Fruit fly (Drosophila melanogaster) whole organism, embryonic: ENCODE data around the gene Dhc62B.

Experiments used
- BEAF-32 ChIP-seq: fragments of 200-800 bp; sonication (Bioruptor generic); optimal IDR thresholded peaks from 3 replicates; lab custom pipeline; 2017; ENCODE audit warnings: missing biosample characterization, missing genetic modification characterization, mild to moderate bottlenecking, moderate library complexity, missing genetic modification reagents
- CG11398 ChIP-seq: fragments of 200-800 bp; sonication (Bioruptor generic); optimal IDR thresholded peaks from 2 replicates; lab custom pipeline; 2016; ENCODE audit warnings: missing biosample characterization, missing genetic modification characterization
- CG11504 ChIP-seq: fragments of 200-800 bp; sonication (Bioruptor generic); optimal IDR thresholded peaks from 3 replicates; lab custom pipeline; 2019; ENCODE audit warnings: missing biosample characterization, mild to moderate bottlenecking, missing genetic modification characterization, moderate library complexity
- CG12236 ChIP-seq: fragments of 200-800 bp; sonication (Bioruptor generic); optimal IDR thresholded peaks from 2 replicates; lab custom pipeline; 2016; ENCODE audit warnings: missing biosample characterization, missing genetic modification characterization
- CG12299 ChIP-seq: fragments of 200-800 bp; sonication (Bioruptor generic); optimal IDR thresholded peaks from 2 replicates; lab custom pipeline; 2018; ENCODE audit warnings: missing biosample characterization, mild to moderate bottlenecking, missing genetic modification characterization
- CG12391 ChIP-seq: fragments of 200-800 bp; sonication (Bioruptor generic); optimal IDR thresholded peaks from 3 replicates; lab custom pipeline; 2018; ENCODE audit warnings: missing biosample characterization, mild to moderate bottlenecking, missing genetic modification characterization, moderate library complexity
- CG14710 ChIP-seq: fragments of 200-800 bp; sonication (Bioruptor generic); optimal IDR thresholded peaks from 3 replicates; lab custom pipeline; 2019; ENCODE audit warnings: missing biosample characterization, mild to moderate bottlenecking, missing genetic modification characterization, moderate library complexity
- CG15011 ChIP-seq: fragments of 200-800 bp; sonication (Bioruptor generic); optimal IDR thresholded peaks from 3 replicates; lab custom pipeline; 2018; ENCODE audit warnings: missing biosample characterization, mild to moderate bottlenecking, missing genetic modification characterization
- CG16779 ChIP-seq: fragments of 200-800 bp; sonication (Bioruptor generic); IDR thresholded peaks from 2 replicates; pipeline ENCODE4 v1.3.6; 2022; ENCODE audit warnings: missing biosample characterization, missing genetic modification characterization
- CG18262 ChIP-seq: fragments of 200-800 bp; optimal IDR thresholded peaks from 3 replicates; lab custom pipeline; 2019; ENCODE audit warnings: missing biosample characterization, mild to moderate bottlenecking, missing genetic modification characterization, moderate library complexity
- CG30020 ChIP-seq: fragments of 200-800 bp; optimal IDR thresholded peaks from 2 replicates; lab custom pipeline; 2019; ENCODE audit warnings: missing biosample characterization, mild to moderate bottlenecking, missing genetic modification characterization, moderate library complexity
- CG31441 ChIP-seq: fragments of 200-800 bp; sonication (Bioruptor generic); IDR thresholded peaks from 2 replicates; pipeline ENCODE4 v1.3.6; 2022; ENCODE audit warnings: missing biosample characterization, missing genetic modification characterization
- CG34224 ChIP-seq: fragments of 200-800 bp; sonication (Bioruptor generic); IDR thresholded peaks from 3 replicates; pipeline ENCODE4 v1.3.6; 2022; ENCODE audit warnings: missing biosample characterization, missing genetic modification characterization; ENCODE audit not compliant: partially characterized antibody
- CG4404 ChIP-seq: fragments of 200-800 bp; sonication (Bioruptor generic); IDR thresholded peaks from 2 replicates; pipeline ENCODE4 v1.3.6; 2022; ENCODE audit warnings: missing biosample characterization, missing genetic modification characterization
- CG4617 ChIP-seq: fragments of 200-800 bp; sonication (Bioruptor generic); optimal IDR thresholded peaks from 3 replicates; lab custom pipeline; 2016; ENCODE audit warnings: missing biosample characterization, missing genetic modification characterization, borderline replicate concordance
- CG4854 ChIP-seq: fragments of 200-800 bp; sonication (Bioruptor generic); optimal IDR thresholded peaks from 2 replicates; lab custom pipeline; 2016; ENCODE audit warnings: missing biosample characterization, missing genetic modification characterization, inconsistent platforms
- CG8765 ChIP-seq: fragments of 200-800 bp; sonication (Bioruptor generic); IDR thresholded peaks from 2 replicates; pipeline ENCODE4 v1.3.6; 2022; ENCODE audit warnings: missing biosample characterization, missing genetic modification characterization
- CG9817 ChIP-seq: fragments of 200-800 bp; sonication (Bioruptor generic); optimal IDR thresholded peaks from 2 replicates; lab custom pipeline; 2018; ENCODE audit warnings: missing biosample characterization, mild to moderate bottlenecking, missing genetic modification characterization, moderate library complexity
- Dfd ChIP-seq, 2 experiments: fragments of >200 bp; optimal IDR thresholded peaks; 2 replicates each; lab custom pipeline; 2017; ENCODE audit warnings: missing biosample characterization in 2 of 2, missing genetic modification characterization in 2 of 2
- Dll ChIP-seq: fragments of 200-800 bp; sonication (Bioruptor generic); IDR thresholded peaks from 4 replicates; pipeline ENCODE4 v1.3.6; 2022; ENCODE audit warnings: missing biosample characterization, missing genetic modification characterization; ENCODE audit not compliant: partially characterized antibody
- Drgx ChIP-seq: fragments of 200-800 bp; sonication (Bioruptor generic); IDR thresholded peaks from 2 replicates; pipeline ENCODE4 v1.3.6; 2022; ENCODE audit warnings: missing biosample characterization, missing genetic modification characterization
- Elba2 ChIP-seq: fragments of 200-800 bp; sonication (Bioruptor generic); optimal IDR thresholded peaks from 3 replicates; lab custom pipeline; 2016; ENCODE audit warnings: missing biosample characterization, missing genetic modification characterization
- Ets65A ChIP-seq: fragments of 200-800 bp; sonication (Bioruptor generic); peaks from one replicate; lab custom pipeline; 2016; ENCODE audit warnings: missing biosample characterization, missing genetic modification characterization
- HmgD ChIP-seq: fragments of 200-800 bp; sonication (Bioruptor generic); optimal IDR thresholded peaks from 3 replicates; lab custom pipeline; 2016; ENCODE audit warnings: missing biosample characterization, missing genetic modification characterization
- Hmr ChIP-seq: fragments of 200-800 bp; sonication (Bioruptor generic); optimal IDR thresholded peaks from 3 replicates; lab custom pipeline; 2017; ENCODE audit warnings: mild to moderate bottlenecking, missing biosample characterization, missing genetic modification reagents, missing genetic modification characterization
- Mad ChIP-seq: fragments of 200-800 bp; sonication (Bioruptor generic); optimal IDR thresholded peaks from 2 replicates; lab custom pipeline; 2016; ENCODE audit warnings: missing biosample characterization, missing genetic modification characterization
- Med ChIP-seq: fragments of 200-800 bp; sonication (Bioruptor generic); peaks from one replicate; lab custom pipeline; 2016; ENCODE audit warnings: missing biosample characterization, missing genetic modification characterization, mild to moderate bottlenecking, inconsistent platforms, moderate library complexity
- Meics ChIP-seq: fragments of 200-800 bp; sonication (Bioruptor generic); optimal IDR thresholded peaks from 2 replicates; lab custom pipeline; 2017; ENCODE audit warnings: missing biosample characterization, mild to moderate bottlenecking, missing genetic modification characterization
- Mrtf ChIP-seq: fragments of 200-800 bp; sonication (Bioruptor generic); IDR thresholded peaks from 3 replicates; pipeline ENCODE4 v1.3.6; 2022; ENCODE audit warnings: missing biosample characterization, missing genetic modification characterization
- NC2β ChIP-seq: fragments of 200-800 bp; sonication (Bioruptor generic); optimal IDR thresholded peaks from 2 replicates; lab custom pipeline; 2016; ENCODE audit warnings: missing biosample characterization, missing genetic modification characterization
- Ptx1 ChIP-seq: fragments of 200-800 bp; sonication (Bioruptor generic); IDR thresholded peaks from 2 replicates; pipeline ENCODE4 v1.3.6; 2022; ENCODE audit warnings: missing biosample characterization, missing genetic modification characterization
- Sry-β ChIP-seq: fragments of 200-800 bp; sonication (Bioruptor generic); optimal IDR thresholded peaks from 2 replicates; lab custom pipeline; 2018; ENCODE audit warnings: missing biosample characterization, mild to moderate bottlenecking, missing genetic modification characterization, moderate library complexity
- Xrp1 ChIP-seq: fragments of 200-800 bp; sonication (Bioruptor generic); IDR thresholded peaks from 2 replicates; pipeline ENCODE4 v1.3.6; 2022; ENCODE audit warnings: missing biosample characterization, missing genetic modification characterization
- ab ChIP-seq: fragments of 200-800 bp; sonication (Bioruptor generic); optimal IDR thresholded peaks from 2 replicates; lab custom pipeline; 2016; ENCODE audit warnings: missing biosample characterization, missing genetic modification characterization
- al ChIP-seq: fragments of 200-800 bp; sonication (Bioruptor generic); IDR thresholded peaks from 2 replicates; pipeline ENCODE4 v1.3.6; 2022; ENCODE audit warnings: missing biosample characterization, missing genetic modification characterization
- ci ChIP-seq: fragments of 200-800 bp; sonication (Bioruptor generic); IDR thresholded peaks from 3 replicates; pipeline ENCODE4 v1.3.6; 2022; ENCODE audit warnings: missing biosample characterization, missing genetic modification characterization
- dan ChIP-seq: fragments of 200-800 bp; sonication (Bioruptor generic); IDR thresholded peaks from 2 replicates; pipeline ENCODE4 v1.3.6; 2022; ENCODE audit warnings: missing biosample characterization, missing genetic modification characterization
- disco-r ChIP-seq: fragments of 200-800 bp; sonication (Bioruptor generic); optimal IDR thresholded peaks from 2 replicates; lab custom pipeline; 2016; ENCODE audit warnings: missing biosample characterization, missing genetic modification characterization
- gce ChIP-seq: fragments of 200-800 bp; sonication (Bioruptor generic); IDR thresholded peaks from 3 replicates; pipeline ENCODE4 v1.3.6; 2022; ENCODE audit warnings: missing biosample characterization, missing genetic modification characterization
- jigr1 ChIP-seq: fragments of 200-800 bp; sonication (Bioruptor generic); IDR thresholded peaks from 3 replicates; pipeline ENCODE4 v1.3.6; 2022; ENCODE audit warnings: missing biosample characterization, missing genetic modification characterization
- kah ChIP-seq: fragments of 200-800 bp; sonication (Bioruptor generic); optimal IDR thresholded peaks from 2 replicates; lab custom pipeline; 2018; ENCODE audit warnings: missing biosample characterization, mild to moderate bottlenecking, missing genetic modification characterization
- lbe ChIP-seq: fragments of 200-800 bp; sonication (Bioruptor generic); optimal IDR thresholded peaks from 2 replicates; lab custom pipeline; 2016; ENCODE audit warnings: missing biosample characterization, mild to moderate bottlenecking, missing genetic modification characterization
- mirr ChIP-seq: fragments of 200-800 bp; sonication (Bioruptor generic); optimal IDR thresholded peaks from 3 replicates; lab custom pipeline; 2018; ENCODE audit warnings: missing biosample characterization, mild to moderate bottlenecking, missing genetic modification characterization
- nmo ChIP-seq: fragments of 200-800 bp; sonication (Bioruptor generic); optimal IDR thresholded peaks from 2 replicates; lab custom pipeline; 2018; ENCODE audit warnings: missing biosample characterization, mild to moderate bottlenecking, missing genetic modification characterization, moderate library complexity
- salm ChIP-seq: fragments of 200-800 bp; sonication (Bioruptor generic); optimal IDR thresholded peaks from 2 replicates; lab custom pipeline; 2018; ENCODE audit warnings: missing biosample characterization, mild to moderate bottlenecking, missing genetic modification characterization
- seq ChIP-seq: fragments of 200-800 bp; sonication (Bioruptor generic); IDR thresholded peaks from 2 replicates; pipeline ENCODE4 v1.3.6; 2022; ENCODE audit warnings: missing biosample characterization, missing genetic modification characterization
- sr ChIP-seq: fragments of 200-800 bp; sonication (Bioruptor generic); IDR thresholded peaks from 3 replicates; pipeline ENCODE4 v1.3.6; 2022; ENCODE audit warnings: missing biosample characterization, missing genetic modification characterization
- tin ChIP-seq: fragments of 200-800 bp; sonication (Bioruptor generic); optimal IDR thresholded peaks from 3 replicates; lab custom pipeline; 2016; ENCODE audit warnings: missing biosample characterization, missing genetic modification characterization
- trh ChIP-seq: fragments of 200-800 bp; sonication (Bioruptor generic); optimal IDR thresholded peaks from 2 replicates; lab custom pipeline; 2016; ENCODE audit warnings: missing biosample characterization, missing genetic modification characterization
- zen ChIP-seq: fragments of 200-800 bp; sonication (Bioruptor generic); optimal IDR thresholded peaks from 3 replicates; lab custom pipeline; 2018; ENCODE audit warnings: missing biosample characterization, mild to moderate bottlenecking, missing genetic modification characterization, moderate library complexity

Dhc62B gene

DNA sequence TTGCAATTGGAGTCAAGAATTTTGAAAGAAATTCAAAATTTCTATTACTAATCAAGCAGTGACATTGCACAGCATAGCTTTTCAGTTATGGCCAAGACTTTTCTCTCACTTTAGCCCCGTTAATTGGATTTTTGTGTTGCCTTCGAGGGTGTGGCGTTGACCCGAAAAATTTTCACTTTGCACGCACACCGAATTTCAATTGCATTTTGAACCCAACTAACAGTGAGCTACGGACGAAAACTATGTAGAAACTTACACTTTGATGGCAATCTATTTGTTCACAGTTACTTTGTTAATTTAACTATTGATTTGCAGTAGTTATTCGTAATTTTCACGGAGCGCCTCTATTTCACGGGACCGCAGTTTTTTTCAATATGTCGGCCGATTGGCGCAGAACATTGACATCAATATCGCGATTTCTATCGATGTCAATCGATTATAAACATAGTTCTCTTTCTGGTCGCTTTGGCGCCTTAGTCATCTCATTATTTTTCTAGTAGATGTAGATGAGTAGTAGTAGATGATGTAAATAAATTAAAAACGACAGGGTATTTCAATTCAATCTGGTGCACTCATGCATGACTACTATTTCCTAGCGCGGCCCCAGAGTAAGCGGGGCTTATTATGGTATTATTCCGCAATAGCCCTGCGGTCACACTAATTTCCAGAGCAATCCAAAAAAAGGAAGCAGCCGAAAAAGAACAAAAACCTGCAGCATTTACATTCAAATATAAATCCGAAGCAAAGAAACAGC, 23.6 kb upstream of the Dhc62B start, which contains the start of the genes alpha-Spec, dlt and Cdc37 (continued):
- TF ChIP-seq zen (tag; lab: Kevin White, UChicago), result peak; percentile 5
- peak; percentile 91 for TF ChIP-seq Med
- peak; percentile 20 for TF ChIP-seq CG4854 (GFP tag; lab: Kevin White, UChicago)
- TF ChIP-seq CG4404 (GFP tag; lab: Robert Waterston, UW), result no peak
- no peak for TF ChIP-seq lbe (GFP tag; lab: Kevin White, UChicago)
- TF ChIP-seq tin (GFP tag; lab: Kevin White, UChicago), result no peak
- TF ChIP-seq jigr1 (GFP tag; lab: Robert Waterston, UW), result no peak
- no peak for TF ChIP-seq CG8765 (GFP tag; lab: Robert Waterston, UW)
- TF ChIP-seq CG34224, result peak; percentile 73; the same call in 2 of the 3 replicates
- TF ChIP-seq kah (GFP tag; lab: Kevin White, UChicago), result no peak
- no peak for TF ChIP-seq Mrtf
- TF ChIP-seq ci (GFP tag; lab: Robert Waterston, UW), result no peak
- no peak for TF ChIP-seq Sry-β (GFP tag; lab: Kevin White, UChicago)
- TF ChIP-seq dan (GFP tag; lab: Robert Waterston, UW), result no peak
- TF ChIP-seq CG12391, result peak; percentile 44
- TF ChIP-seq CG12236 (GFP tag; lab: Kevin White, UChicago), result no peak
- TF ChIP-seq CG9817 (tag; lab: Kevin White, UChicago), result no peak
- TF ChIP-seq mirr, result no peak
- peak; percentile 54 for TF ChIP-seq nmo (GFP tag; lab: Kevin White, UChicago)
- no peak for TF ChIP-seq sr (GFP tag; lab: Robert Waterston, UW)
- TF ChIP-seq ab (GFP tag; lab: Kevin White, UChicago), result no peak
- TF ChIP-seq Elba2 (GFP tag; lab: Kevin White, UChicago), result no peak
- TF ChIP-seq HmgD, result peak; percentile 38
- TF ChIP-seq seq, result peak; percentile 51; the same call in 1 of the 2 replicates
- no peak for TF ChIP-seq Mad
- no peak for TF ChIP-seq salm (tag; lab: Kevin White, UChicago)
- TF ChIP-seq CG4617, result peak; percentile 78
- TF ChIP-seq Xrp1, result 0 out of 2 replicates have a peak, but pooled peaks have one; percentile 9
- TF ChIP-seq CG14710, result peak; percentile 78
- no peak for TF ChIP-seq Meics (GFP tag; lab: Kevin White, UChicago)
- TF ChIP-seq Hmr (GFP tag; lab: Kevin White, UChicago), result no peak
- no peak for TF ChIP-seq al (GFP tag; lab: Robert Waterston, UW)
- peak; percentile 86 for TF ChIP-seq BEAF-32
- no peak for TF ChIP-seq trh (GFP tag; lab: Kevin White, UChicago)
- TF ChIP-seq Drgx, result no peak
- TF ChIP-seq CG30020 (tag; lab: Kevin White, UChicago), result peak; percentile 31
- no peak for TF ChIP-seq CG12299
- peak; percentile 43 for TF ChIP-seq CG18262 (tag; lab: Kevin White, UChicago)
- TF ChIP-seq NC2β (GFP tag; lab: Kevin White, UChicago), result peak; percentile 37
- TF ChIP-seq CG11504 (tag; lab: Kevin White, UChicago), result no peak
- no peak for TF ChIP-seq CG16779
- peak; percentile 84 for TF ChIP-seq Dll (GFP tag; lab: Robert Waterston, UW)
- TF ChIP-seq Ptx1 (GFP tag; lab: Robert Waterston, UW), result no peak
- TF ChIP-seq Dfd (GFP tag; optimal IDR thresholded peaks at IDR 0.05; lab: Kevin White, UChicago), result no peak
- no peak for TF ChIP-seq Ets65A (GFP tag; lab: Kevin White, UChicago)
- TF ChIP-seq CG31441 (GFP tag; lab: Robert Waterston, UW), result no peak
- no peak for TF ChIP-seq CG11398 (GFP tag; lab: Kevin White, UChicago)
- TF ChIP-seq disco-r, result no peak
- TF ChIP-seq gce (GFP tag; lab: Robert Waterston, UW), result no peak
- no peak for TF ChIP-seq CG15011 (GFP tag; lab: Kevin White, UChicago)
